Worm (Caenorhabditis elegans) whole organism, L4 larva: ENCODE measurements around the gene F23A7.1.
"Not testable (repeated sequence)": the region's sequence is repeated elsewhere in the genome, so short reads cannot be mapped to it uniquely, and the experiment has no call there.

ENCODE experiments used
- F37D6.2 ChIP-seq: sonication (generic microtip); optimal IDR thresholded peaks from 2 replicates; lab custom pipeline; 2016; ENCODE audit warnings: mild to moderate bottlenecking, missing genetic modification characterization, missing compliant biosample characterization
- F49E8.2 ChIP-seq: sonication (generic microtip); optimal IDR thresholded peaks from 2 replicates; lab custom pipeline; 2016; ENCODE audit warnings: missing compliant biosample characterization, mild to moderate bottlenecking, missing genetic modification characterization, borderline replicate concordance
- Y48G9A.11 ChIP-seq: fragments of 200-800 bp; sonication (Bioruptor generic); IDR thresholded peaks from 2 replicates; pipeline ENCODE4 v1.3.6; 2022; ENCODE audit warnings: missing genetic modification reagents, missing genetic modification characterization, missing compliant biosample characterization
- ama-1 ChIP-seq: fragments of 150-350 bp; optimal IDR thresholded peaks from 2 replicates; lab custom pipeline; 2014; ENCODE audit warnings: inconsistent platforms, mixed read lengths
- attf-4 ChIP-seq: sonication (generic microtip); optimal IDR thresholded peaks from 3 replicates; lab custom pipeline; 2017; ENCODE audit warnings: missing biosample characterization, missing genetic modification characterization
- ceh-28 ChIP-seq: fragments of 150-350 bp; optimal IDR thresholded peaks from 2 replicates; lab custom pipeline; 2014; ENCODE audit warnings: missing biosample characterization, missing genetic modification reagents, missing genetic modification characterization
- ces-1 ChIP-seq: fragments of 150-350 bp; sonication (generic microtip); optimal IDR thresholded peaks from 4 replicates; lab custom pipeline; 2014; ENCODE audit warnings: missing biosample characterization, missing genetic modification reagents, missing genetic modification characterization
- cey-2 ChIP-seq: sonication (generic microtip); optimal IDR thresholded peaks from 3 replicates; lab custom pipeline; 2017; ENCODE audit warnings: missing genetic modification characterization, mild to moderate bottlenecking, missing compliant biosample characterization, antibody characterized with exemption, borderline replicate concordance; ENCODE audit not compliant: insufficient read depth
- daf-16 ChIP-seq, 3 experiments: sonication (generic microtip); optimal IDR thresholded peaks; 2 replicates each; lab custom pipeline; 2016 to 2017; ENCODE audit warnings: missing genetic modification characterization in 3 of 3, missing genetic modification reagents in 3 of 3, mild to moderate bottlenecking in 2 of 3, missing compliant biosample characterization in 2 of 3, missing biosample characterization in 1 of 3, moderate library complexity in 1 of 3
- daf-19 ChIP-seq: fragments of 200-800 bp; sonication (Bioruptor generic); conservative IDR thresholded peaks from 2 replicates; pipeline ENCODE4 v1.3.6; 2022; ENCODE audit warnings: missing genetic modification characterization, missing compliant biosample characterization
- dmd-8 ChIP-seq: fragments of 200-800 bp; sonication (Bioruptor generic); IDR thresholded peaks from 2 replicates; pipeline ENCODE4 v1.3.6; 2022; ENCODE audit warnings: missing genetic modification characterization, missing compliant biosample characterization
- duxl-1 ChIP-seq: sonication (generic microtip); optimal IDR thresholded peaks from 2 replicates; lab custom pipeline; 2016; ENCODE audit warnings: mild to moderate bottlenecking, missing genetic modification characterization, moderate library complexity, missing compliant biosample characterization; ENCODE audit not compliant: poor library complexity
- dve-1 ChIP-seq: sonication (generic microtip); optimal IDR thresholded peaks from 2 replicates; lab custom pipeline; 2017; ENCODE audit warnings: antibody characterized with exemption, mild to moderate bottlenecking, missing genetic modification characterization, missing compliant biosample characterization; ENCODE audit not compliant: insufficient read depth
- egl-27 ChIP-seq: sonication (generic microtip); optimal IDR thresholded peaks from 3 replicates; lab custom pipeline; 2017; ENCODE audit warnings: missing biosample characterization, missing genetic modification reagents, missing genetic modification characterization
- hlh-11 ChIP-seq: fragments of 200-800 bp; sonication (Bioruptor generic); optimal IDR thresholded peaks from 2 replicates; lab custom pipeline; 2018; ENCODE audit warnings: mild to moderate bottlenecking, missing genetic modification characterization, missing compliant biosample characterization
- hlh-30 ChIP-seq: sonication (generic microtip); optimal IDR thresholded peaks from 2 replicates; lab custom pipeline; 2017; ENCODE audit warnings: antibody characterized with exemption, mild to moderate bottlenecking, missing genetic modification characterization, missing compliant biosample characterization; ENCODE audit not compliant: insufficient read depth
- jun-1 ChIP-seq: fragments of 150-350 bp; optimal IDR thresholded peaks from 2 replicates; lab custom pipeline; 2014; ENCODE audit warnings: missing biosample characterization, missing genetic modification reagents, missing genetic modification characterization
- mdl-1 ChIP-seq, 2 experiments: fragments of 150-350 bp in 1 of 2; sonication (generic microtip) in 1 of 2; optimal IDR thresholded peaks; 2 replicates each; lab custom pipeline; 2014 to 2017; ENCODE audit warnings: missing biosample characterization in 2 of 2, missing genetic modification characterization in 2 of 2
- mdt-29 ChIP-seq: fragments of 200-800 bp; sonication (Bioruptor generic); IDR thresholded peaks from 2 replicates; pipeline ENCODE4 v1.3.6; 2022; ENCODE audit warnings: missing genetic modification reagents, missing genetic modification characterization, missing compliant biosample characterization
- mep-1 ChIP-seq: fragments of 150-350 bp; sonication (generic microtip); optimal IDR thresholded peaks from 3 replicates; lab custom pipeline; 2014; ENCODE audit warnings: missing biosample characterization, missing genetic modification characterization
- nhr-11 ChIP-seq: fragments of 150-350 bp; optimal IDR thresholded peaks from 2 replicates; lab custom pipeline; 2014; ENCODE audit warnings: missing biosample characterization, missing genetic modification characterization
- nhr-28 ChIP-seq: fragments of 150-350 bp; optimal IDR thresholded peaks from 2 replicates; lab custom pipeline; 2014; ENCODE audit warnings: missing biosample characterization, missing genetic modification characterization
- nhr-6 ChIP-seq: fragments of 150-350 bp; optimal IDR thresholded peaks from 2 replicates; lab custom pipeline; 2014; ENCODE audit warnings: missing biosample characterization, missing genetic modification characterization
- nhr-76 ChIP-seq: fragments of 150-350 bp; optimal IDR thresholded peaks from 2 replicates; lab custom pipeline; 2014; ENCODE audit warnings: missing biosample characterization, missing genetic modification characterization
- nhr-77 ChIP-seq: fragments of 150-350 bp; optimal IDR thresholded peaks from 2 replicates; lab custom pipeline; 2014; ENCODE audit warnings: missing biosample characterization, missing genetic modification characterization
- pqm-1 ChIP-seq: sonication (generic microtip); optimal IDR thresholded peaks from 2 replicates; lab custom pipeline; 2017; ENCODE audit warnings: missing biosample characterization, missing genetic modification characterization
- sdz-12 ChIP-seq: fragments of 200-800 bp; sonication (Bioruptor generic); optimal IDR thresholded peaks from 2 replicates; lab custom pipeline; 2018; ENCODE audit warnings: mild to moderate bottlenecking, missing genetic modification characterization, missing compliant biosample characterization
- set-16 ChIP-seq: fragments of 200-800 bp; sonication (Bioruptor generic); IDR thresholded peaks from 2 replicates; pipeline ENCODE4 v1.3.6; 2022; ENCODE audit warnings: missing genetic modification reagents, missing genetic modification characterization, missing compliant biosample characterization
- skn-1 ChIP-seq: fragments of 150-350 bp; optimal IDR thresholded peaks from 2 replicates; lab custom pipeline; 2014; ENCODE audit warnings: missing biosample characterization, missing genetic modification characterization
- snpc-4 ChIP-seq: fragments of 150-350 bp; optimal IDR thresholded peaks from 2 replicates; lab custom pipeline; 2014; ENCODE audit warnings: missing biosample characterization, missing genetic modification characterization
- unc-130 ChIP-seq: sonication (generic microtip); optimal IDR thresholded peaks from 2 replicates; lab custom pipeline; 2016; ENCODE audit warnings: missing genetic modification reagents, missing genetic modification characterization, missing compliant biosample characterization
- unc-62 ChIP-seq, 3 experiments: fragments of 150-350 bp in 1 of 3; sonication (generic microtip); optimal IDR thresholded peaks in 2 of 3; peaks in 1 of 3; 1 replicate in 1 of 3; 2 replicates in 2 of 3; lab custom pipeline; 2014 to 2017; ENCODE audit warnings: missing biosample characterization in 3 of 3, missing genetic modification characterization in 3 of 3, missing genetic modification reagents in 3 of 3, missing genotype in 1 of 3
- vab-7 ChIP-seq: fragments of 200-800 bp; sonication (Bioruptor generic); IDR thresholded peaks from 2 replicates; pipeline ENCODE4 v1.3.6; 2022; ENCODE audit warnings: missing genetic modification reagents, missing genetic modification characterization, missing compliant biosample characterization
- ztf-11 ChIP-seq: fragments of 150-350 bp; optimal IDR thresholded peaks from 2 replicates; lab custom pipeline; 2014; ENCODE audit warnings: missing biosample characterization, missing genetic modification characterization

Gene F23A7.1

DNA sequence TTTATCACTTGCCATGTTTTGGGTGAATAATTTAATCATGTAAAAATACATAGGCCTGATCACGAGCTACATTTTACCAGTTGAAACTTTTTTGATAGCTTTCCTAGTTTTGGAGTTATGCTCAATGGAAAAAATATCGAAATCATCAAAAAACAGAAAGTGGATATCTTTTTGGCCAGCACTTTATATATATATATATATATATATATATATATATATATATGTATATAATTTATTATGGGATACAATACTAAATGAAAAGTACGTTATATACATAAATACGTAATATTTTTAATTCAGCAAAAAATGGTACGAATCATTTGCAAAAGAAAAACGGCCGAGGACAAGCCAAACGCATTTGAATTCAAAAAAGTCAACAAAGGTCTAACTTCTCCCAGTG lies 2.5 kb downstream of the F23A7.1 start, which contains the start of gene F23A7.3:
Gene F23A7.3, plus strand, starts transcription at position 301 of the 400 bp plus-strand sequence.
- TF ChIP-seq Y48G9A.11 (GFP tag; lab: Robert Waterston, UW); F49E8.2 (tag; lab: Kevin White, UChicago); ztf-11 (tag; lab: Kevin White, UChicago): not testable (repeated sequence)

DNA sequence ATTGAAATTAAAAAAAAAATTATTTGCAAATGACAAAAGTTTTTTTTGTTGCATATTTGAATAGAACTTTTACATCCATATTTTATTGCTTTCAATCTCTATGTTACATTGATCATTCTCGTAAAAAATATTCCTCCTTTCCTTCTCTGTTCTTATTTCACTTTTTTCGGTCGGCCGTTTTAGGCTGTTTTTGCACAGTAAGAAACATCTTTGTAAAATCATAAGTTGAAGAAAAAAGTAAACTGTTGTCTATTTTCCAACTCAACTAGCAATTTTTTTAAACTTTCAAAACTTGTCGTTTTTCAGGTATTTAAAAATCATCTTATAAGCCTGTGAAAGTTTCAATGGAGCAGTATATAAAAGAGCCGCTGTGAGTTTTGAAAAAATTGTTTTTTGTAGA lies 11.4 kb downstream of the F23A7.1 start, which contains the start of gene F23A7.5:
Gene F23A7.5, plus strand, starts transcription at position 301 of the 400 bp plus-strand sequence.
- TF ChIP-seq mep-1 (tag; lab: Kevin White, UChicago) (no peak), jun-1 (tag; lab: Kevin White, UChicago) (no peak), ces-1 (GFP tag; lab: Kevin White, UChicago) (no peak), nhr-76 (no peak), nhr-6 (tag; lab: Kevin White, UChicago) (no peak), egl-27 (tag; lab: Kevin White, UChicago) (no peak), vab-7 (no peak), hlh-30 (tag; lab: Kevin White, UChicago) (no peak), ceh-28 (no peak), daf-19 (GFP tag; lab: Robert Waterston, UW) (no peak), dve-1 (tag; lab: Kevin White, UChicago) (no peak)

DNA sequence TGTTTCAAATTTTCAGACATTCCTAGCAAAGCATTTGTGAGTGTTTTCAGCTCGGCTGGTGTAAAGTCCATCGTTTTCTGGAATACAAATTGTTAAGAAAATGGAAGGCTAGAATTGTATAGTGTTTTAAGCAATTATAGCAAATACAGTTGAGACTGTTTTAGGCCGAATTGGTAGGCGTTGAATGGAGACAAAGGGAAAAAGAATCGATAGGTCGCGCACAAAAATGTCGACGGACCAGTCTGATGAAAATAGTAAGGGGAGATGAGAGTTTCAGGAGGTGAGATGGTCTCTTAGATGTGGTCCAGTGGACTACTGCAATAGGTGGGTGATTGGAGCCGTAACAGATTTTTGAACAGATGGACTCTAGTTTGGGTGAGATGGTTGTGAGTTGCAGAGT lies 23.4 kb downstream of the F23A7.1 start:
- TF ChIP-seq nhr-11 (no peak), sdz-12 (GFP tag; lab: Kevin White, UChicago) (no peak), duxl-1 (tag; lab: Kevin White, UChicago) (no peak), ztf-11 (tag; lab: Kevin White, UChicago) (no peak), snpc-4 (tag; lab: Kevin White, UChicago) (no peak), ceh-28 (no peak), hlh-11 (no peak), F37D6.2 (tag; lab: Kevin White, UChicago) (no peak), nhr-77 (no peak), unc-130 (GFP tag; lab: Kevin White, UChicago) (no peak), attf-4 (tag; lab: Kevin White, UChicago) (no peak), pqm-1 (no peak), mdt-29 (GFP tag; lab: Robert Waterston, UW) (no peak), ama-1 (lab: Kevin White, UChicago) (no peak), daf-16 (GFP tag; optimal IDR thresholded peaks at IDR 0.05; lab: Kevin White, UChicago) (no peak), daf-16 (tag; optimal IDR thresholded peaks at IDR 0.05; lab: Kevin White, UChicago) (no peak), nhr-28 (tag; lab: Kevin White, UChicago) (no peak)
- TF ChIP-seq, all 104 proteins: peak for 0

DNA sequence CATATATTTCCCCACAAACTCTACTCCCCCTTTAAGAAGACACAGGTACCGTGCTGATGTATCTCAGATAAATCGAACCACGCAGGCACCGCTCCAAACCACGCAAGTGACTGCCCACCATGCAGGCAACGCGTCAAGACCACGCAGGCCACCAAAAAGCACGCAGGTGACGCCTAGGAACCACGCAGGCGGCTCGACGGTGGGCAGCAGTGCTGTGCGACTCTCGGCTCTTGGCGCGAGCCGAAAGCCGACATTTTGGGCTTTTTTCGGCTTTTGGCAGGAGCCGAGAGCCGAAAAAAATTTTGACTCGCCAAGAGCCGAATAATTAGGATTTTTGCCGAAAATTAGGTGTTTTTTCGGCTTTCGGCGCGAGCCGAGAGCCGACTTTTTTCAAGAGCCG lies 25.9 kb downstream of the F23A7.1 start:
- TF ChIP-seq cey-2 (tag; lab: Kevin White, UChicago) = no peak
- peak; percentile 88 for TF ChIP-seq set-16 (GFP tag; lab: Robert Waterston, UW)
- TF ChIP-seq, all 104 proteins: peak for 1

DNA sequence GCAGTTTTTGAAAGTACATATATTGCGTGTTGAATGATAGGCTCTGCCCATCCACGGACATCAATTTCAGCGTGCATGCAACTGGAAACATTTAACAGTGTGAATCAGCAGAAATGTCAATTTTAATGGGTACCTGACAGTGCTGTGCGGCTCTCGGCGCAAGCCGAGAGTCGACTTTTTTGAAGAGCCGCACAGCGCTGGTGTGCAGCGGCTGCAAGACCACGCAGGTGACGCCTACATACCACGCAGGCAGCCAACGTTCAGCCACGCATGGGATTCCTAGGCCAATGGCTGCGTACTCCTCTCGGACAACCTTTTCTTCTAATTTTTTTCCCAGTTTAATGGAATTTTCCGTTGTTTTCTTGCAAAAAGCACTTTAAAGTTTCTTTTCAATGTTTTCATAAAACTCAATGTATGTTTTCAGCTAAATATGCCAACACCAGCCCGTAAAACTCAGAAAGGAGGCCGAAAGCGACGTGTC lies 27.6 kb downstream of the F23A7.1 start, which contains the start of gene W10G6.1:
Gene W10G6.1, plus strand, starts transcription at position 431 of the 481 bp plus-strand sequence.
- TF ChIP-seq dmd-8 (no peak), set-16 (GFP tag; lab: Robert Waterston, UW) (peak; percentile 51; the same call in 1 of the 2 replicates), unc-62 (GFP tag; optimal IDR thresholded peaks at IDR 0.05 in 1 of 2; lab: Kevin White, UChicago) (peak in 1 of 2 experiments; percentile 42), unc-62 (tag; optimal IDR thresholded peaks at IDR 0.05; lab: Kevin White, UChicago) (no peak), skn-1 (tag; lab: Kevin White, UChicago) (no peak), mdl-1 (tag; optimal IDR thresholded peaks at IDR 0.05; lab: Kevin White, UChicago) (no peak)
